Worm (Caenorhabditis elegans): ENCODE data around the gene ZK1307.2.

ce11 chrII:9691839-9692238, 38.1 kb upstream of the ZK1307.2 start, which contains the start of gene nlp-11:
- TF ChIP-seq lir-3 (tag; optimal IDR thresholded peaks at IDR 0.05; ENCODE audit: poor library complexity) (no peak), snpc-4 (tag; optimal IDR thresholded peaks at IDR 0.05) (no peak), nhr-237 (tag; optimal IDR thresholded peaks at IDR 0.05) (no peak), lin-15B (tag; optimal IDR thresholded peaks at IDR 0.05) (no peak)

Measured in whole organism, L1 larva.